Fruit fly (Drosophila melanogaster) whole organism, embryonic: ENCODE measurements around the gene Nepl21.
A peak's percentile ranks its signal among the peaks of the same experiment; 100 is the strongest.

Experiments
- ATbp ChIP-seq: fragments of 200-800 bp; sonication (Bioruptor generic); optimal IDR thresholded peaks from 2 replicates; lab custom pipeline; 2017; ENCODE audit warnings: missing biosample characterization, mild to moderate bottlenecking, missing genetic modification characterization, missing genetic modification reagents
- Antp ChIP-seq: fragments of 200-800 bp; sonication (Bioruptor generic); optimal IDR thresholded peaks from 3 replicates; lab custom pipeline; 2016; ENCODE audit warnings: missing biosample characterization, missing genetic modification characterization
- Asciz ChIP-seq: fragments of 200-800 bp; sonication (Bioruptor generic); optimal IDR thresholded peaks from 2 replicates; lab custom pipeline; 2017; ENCODE audit warnings: missing biosample characterization, mild to moderate bottlenecking, missing genetic modification characterization, missing genetic modification reagents
- Atf6 ChIP-seq: fragments of 200-800 bp; sonication (Bioruptor generic); IDR thresholded peaks from 2 replicates; pipeline ENCODE4 v1.3.6; 2022; ENCODE audit warnings: missing biosample characterization, missing genetic modification characterization
- B-H1 ChIP-seq: fragments of 200-800 bp; sonication (Bioruptor generic); IDR thresholded peaks from 3 replicates; pipeline ENCODE4 v1.3.6; 2022; ENCODE audit warnings: missing biosample characterization, missing genetic modification characterization
- CG1024 ChIP-seq: fragments of 200-800 bp; sonication (Bioruptor generic); IDR thresholded peaks from 2 replicates; pipeline ENCODE4 v1.3.6; 2022; ENCODE audit warnings: missing biosample characterization, missing genetic modification characterization
- CG11398 ChIP-seq: fragments of 200-800 bp; sonication (Bioruptor generic); optimal IDR thresholded peaks from 2 replicates; lab custom pipeline; 2016; ENCODE audit warnings: missing biosample characterization, missing genetic modification characterization
- CG12299 ChIP-seq: fragments of 200-800 bp; sonication (Bioruptor generic); optimal IDR thresholded peaks from 2 replicates; lab custom pipeline; 2018; ENCODE audit warnings: missing biosample characterization, mild to moderate bottlenecking, missing genetic modification characterization
- CG14965 ChIP-seq: fragments of 200-800 bp; sonication (Bioruptor generic); optimal IDR thresholded peaks from 2 replicates; lab custom pipeline; 2016; ENCODE audit warnings: missing biosample characterization, missing genetic modification characterization, borderline replicate concordance
- CG17612 ChIP-seq: fragments of 200-800 bp; sonication (Bioruptor generic); IDR thresholded peaks from 2 replicates; pipeline ENCODE4 v1.3.6; 2022; ENCODE audit warnings: missing biosample characterization, missing genetic modification characterization
- CG17829 ChIP-seq: fragments of 200-800 bp; optimal IDR thresholded peaks from 2 replicates; lab custom pipeline; 2019; ENCODE audit warnings: missing biosample characterization, mild to moderate bottlenecking, missing genetic modification characterization, moderate library complexity
- CG18476 ChIP-seq: fragments of 200-800 bp; sonication (Bioruptor generic); optimal IDR thresholded peaks from 2 replicates; lab custom pipeline; 2016; ENCODE audit warnings: missing biosample characterization, mild to moderate bottlenecking, missing genetic modification characterization
- CG2116 ChIP-seq: fragments of 200-800 bp; sonication (Bioruptor generic); optimal IDR thresholded peaks from 3 replicates; lab custom pipeline; 2018; ENCODE audit warnings: missing biosample characterization, mild to moderate bottlenecking, missing genetic modification characterization
- CG2202 ChIP-seq: fragments of 200-800 bp; sonication (Bioruptor generic); optimal IDR thresholded peaks from 2 replicates; lab custom pipeline; 2018; ENCODE audit warnings: missing biosample characterization, mild to moderate bottlenecking, missing genetic modification characterization
- CG31388 ChIP-seq: fragments of 200-800 bp; sonication (Bioruptor generic); optimal IDR thresholded peaks from 2 replicates; lab custom pipeline; 2016; ENCODE audit warnings: missing biosample characterization, missing genetic modification characterization
- CG33557 ChIP-seq: fragments of 200-800 bp; sonication (Bioruptor generic); optimal IDR thresholded peaks from 2 replicates; lab custom pipeline; 2019; ENCODE audit warnings: missing biosample characterization, mild to moderate bottlenecking, missing genetic modification characterization, moderate library complexity
- CG4854 ChIP-seq: fragments of 200-800 bp; sonication (Bioruptor generic); optimal IDR thresholded peaks from 2 replicates; lab custom pipeline; 2016; ENCODE audit warnings: missing biosample characterization, missing genetic modification characterization, inconsistent platforms
- CG7839 ChIP-seq: fragments of 200-800 bp; sonication (Bioruptor generic); optimal IDR thresholded peaks from 3 replicates; lab custom pipeline; 2018; ENCODE audit warnings: missing biosample characterization, mild to moderate bottlenecking, missing genetic modification characterization, moderate library complexity
- CG8359 ChIP-seq: fragments of 200-800 bp; sonication (Bioruptor generic); optimal IDR thresholded peaks from 2 replicates; lab custom pipeline; 2017; ENCODE audit warnings: missing biosample characterization, mild to moderate bottlenecking, missing genetic modification characterization, borderline replicate concordance
- CG8765 ChIP-seq: fragments of 200-800 bp; sonication (Bioruptor generic); IDR thresholded peaks from 2 replicates; pipeline ENCODE4 v1.3.6; 2022; ENCODE audit warnings: missing biosample characterization, missing genetic modification characterization
- Doc2 ChIP-seq: fragments of 200-800 bp; sonication (Bioruptor generic); IDR thresholded peaks from 2 replicates; pipeline ENCODE4 v1.3.6; 2022; ENCODE audit warnings: missing biosample characterization, missing genetic modification characterization
- E2f2 ChIP-seq: fragments of 200-800 bp; sonication (Bioruptor generic); IDR thresholded peaks from 2 replicates; pipeline ENCODE4 v1.3.6; 2022; ENCODE audit warnings: missing biosample characterization, missing genetic modification characterization
- HmgD ChIP-seq: fragments of 200-800 bp; sonication (Bioruptor generic); optimal IDR thresholded peaks from 3 replicates; lab custom pipeline; 2016; ENCODE audit warnings: missing biosample characterization, missing genetic modification characterization
- Hr51 ChIP-seq, 2 experiments: fragments of 200-800 bp; sonication (Bioruptor generic); optimal IDR thresholded peaks; 2 replicates in 1 of 2; 3 replicates in 1 of 2; lab custom pipeline; 2016 to 2018; ENCODE audit warnings: missing biosample characterization in 2 of 2, missing genetic modification characterization in 2 of 2, mild to moderate bottlenecking in 1 of 2, moderate library complexity in 1 of 2
- Lhr ChIP-seq: fragments of 200-800 bp; sonication (Bioruptor generic); optimal IDR thresholded peaks from 3 replicates; lab custom pipeline; 2017; ENCODE audit warnings: mild to moderate bottlenecking, missing biosample characterization, missing genetic modification reagents, missing genetic modification characterization
- MESR4 ChIP-seq: fragments of 200-800 bp; sonication (Bioruptor generic); optimal IDR thresholded peaks from 2 replicates; lab custom pipeline; 2018; ENCODE audit warnings: missing biosample characterization, mild to moderate bottlenecking, missing genetic modification characterization, moderate library complexity
- PHDP ChIP-seq: fragments of 200-800 bp; sonication (Bioruptor generic); optimal IDR thresholded peaks from 3 replicates; lab custom pipeline; 2018; ENCODE audit warnings: missing biosample characterization, mild to moderate bottlenecking, missing genetic modification characterization, moderate library complexity
- Ptx1 ChIP-seq: fragments of 200-800 bp; sonication (Bioruptor generic); IDR thresholded peaks from 2 replicates; pipeline ENCODE4 v1.3.6; 2022; ENCODE audit warnings: missing biosample characterization, missing genetic modification characterization
- ac ChIP-seq: fragments of 200-800 bp; sonication (Bioruptor generic); optimal IDR thresholded peaks from 3 replicates; lab custom pipeline; 2017; ENCODE audit warnings: missing biosample characterization, mild to moderate bottlenecking, missing genetic modification characterization
- az2 ChIP-seq: fragments of 200-800 bp; sonication (Bioruptor generic); optimal IDR thresholded peaks from 3 replicates; lab custom pipeline; 2016; ENCODE audit warnings: missing biosample characterization, missing genetic modification characterization
- br ChIP-seq: fragments of >200 bp; optimal IDR thresholded peaks from 2 replicates; lab custom pipeline; 2017
- cato ChIP-seq: fragments of 200-800 bp; sonication (Bioruptor generic); optimal IDR thresholded peaks from 2 replicates; lab custom pipeline; 2016; ENCODE audit warnings: missing biosample characterization, missing genetic modification characterization, borderline replicate concordance
- chinmo ChIP-seq: fragments of 200-800 bp; sonication (Bioruptor generic); IDR thresholded peaks from 4 replicates; pipeline ENCODE4 v1.3.6; 2022; ENCODE audit warnings: missing biosample characterization, missing genetic modification characterization; ENCODE audit not compliant: partially characterized antibody
- cwo ChIP-seq: fragments of 200-800 bp; sonication (Bioruptor generic); optimal IDR thresholded peaks from 3 replicates; lab custom pipeline; 2017; ENCODE audit warnings: missing biosample characterization, missing genetic modification characterization, mild to moderate bottlenecking, moderate library complexity, missing genetic modification reagents
- dan ChIP-seq: fragments of 200-800 bp; sonication (Bioruptor generic); IDR thresholded peaks from 2 replicates; pipeline ENCODE4 v1.3.6; 2022; ENCODE audit warnings: missing biosample characterization, missing genetic modification characterization
- dpn ChIP-seq, 2 experiments: fragments of 200-800 bp; sonication (Bioruptor generic); optimal IDR thresholded peaks; 3 replicates each; lab custom pipeline; 2016; ENCODE audit warnings: missing biosample characterization in 2 of 2, missing genetic modification characterization in 2 of 2
- fd64A ChIP-seq: fragments of 200-800 bp; sonication (Bioruptor generic); optimal IDR thresholded peaks from 3 replicates; lab custom pipeline; 2018; ENCODE audit warnings: missing biosample characterization, mild to moderate bottlenecking, missing genetic modification characterization
- gcm ChIP-seq: fragments of 200-800 bp; sonication (Bioruptor generic); optimal IDR thresholded peaks from 2 replicates; lab custom pipeline; 2019; ENCODE audit warnings: missing biosample characterization, mild to moderate bottlenecking, missing genetic modification characterization, moderate library complexity
- grn ChIP-seq: fragments of 200-800 bp; sonication (Bioruptor generic); optimal IDR thresholded peaks from 3 replicates; lab custom pipeline; 2017; ENCODE audit warnings: missing biosample characterization, missing genetic modification characterization
- insv ChIP-seq, 2 experiments: fragments of 200-800 bp; sonication (Bioruptor generic); optimal IDR thresholded peaks; 3 replicates each; lab custom pipeline; 2016 to 2018; ENCODE audit warnings: missing biosample characterization in 2 of 2, missing genetic modification characterization in 2 of 2
- luna ChIP-seq: fragments of 200-800 bp; sonication (Bioruptor generic); optimal IDR thresholded peaks from 2 replicates; lab custom pipeline; 2016; ENCODE audit warnings: missing biosample characterization, missing genetic modification characterization
- nerfin-1 ChIP-seq: fragments of 200-800 bp; sonication (Bioruptor generic); optimal IDR thresholded peaks from 3 replicates; lab custom pipeline; 2019; ENCODE audit warnings: missing biosample characterization, mild to moderate bottlenecking, missing genetic modification characterization, moderate library complexity
- otp ChIP-seq: fragments of 200-800 bp; sonication (Bioruptor generic); IDR thresholded peaks from 3 replicates; pipeline ENCODE4, ENCODE4 v1.3.6; 2022; ENCODE audit warnings: missing biosample characterization, missing genetic modification characterization
- pros ChIP-seq: fragments of 200-800 bp; sonication (Bioruptor generic); optimal IDR thresholded peaks from 3 replicates; lab custom pipeline; 2019; ENCODE audit warnings: missing biosample characterization, mild to moderate bottlenecking, missing genetic modification characterization, moderate library complexity
- repo ChIP-seq: fragments of 200-800 bp; sonication (Bioruptor generic); optimal IDR thresholded peaks from 2 replicates; lab custom pipeline; 2016; ENCODE audit warnings: missing biosample characterization, missing genetic modification characterization
- scrt ChIP-seq: fragments of 200-800 bp; sonication (Bioruptor generic); optimal IDR thresholded peaks from 2 replicates; lab custom pipeline; 2018; ENCODE audit warnings: missing biosample characterization, mild to moderate bottlenecking, missing genetic modification characterization, moderate library complexity
- sens-2 ChIP-seq: fragments of 200-800 bp; sonication (Bioruptor generic); IDR thresholded peaks from 2 replicates; pipeline ENCODE4 v1.3.6; 2022; ENCODE audit warnings: missing biosample characterization, missing genetic modification characterization
- sr ChIP-seq: fragments of 200-800 bp; sonication (Bioruptor generic); IDR thresholded peaks from 3 replicates; pipeline ENCODE4 v1.3.6; 2022; ENCODE audit warnings: missing biosample characterization, missing genetic modification characterization
- unc-4 ChIP-seq: fragments of 200-800 bp; sonication (Bioruptor generic); IDR thresholded peaks from 2 replicates; pipeline ENCODE4 v1.3.6; 2022; ENCODE audit warnings: missing biosample characterization, missing genetic modification characterization; ENCODE audit not compliant: partially characterized antibody
- zfh1 ChIP-seq: fragments of 200-800 bp; sonication (Bioruptor generic); IDR thresholded peaks from 3 replicates; pipeline ENCODE4 v1.3.6; 2022; ENCODE audit warnings: missing biosample characterization, missing genetic modification characterization

Gene Nepl21

dm6 chr3R:28859058-28859526, 24.4 kb upstream of the Nepl21 start, which contains the start of gene Inx3 (continued):
- TF ChIP-seq CG33557 (GFP tag; lab: Kevin White, UChicago) (peak; percentile 19), Antp (no peak), dan (GFP tag; lab: Robert Waterston, UW) (no peak), CG7839 (tag; lab: Kevin White, UChicago) (no peak), Hr51 (GFP tag; optimal IDR thresholded peaks at IDR 0.05; lab: Kevin White, UChicago) (peak in 1 of 2 experiments; percentile 1), insv (GFP tag; optimal IDR thresholded peaks at IDR 0.05; lab: Kevin White, UChicago) (peak in 1 of 2 experiments; percentile 59), CG8359 (GFP tag; lab: Kevin White, UChicago) (no peak), CG17829 (peak; percentile 35), zfh1 (GFP tag; lab: Robert Waterston, UW) (peak; percentile 56; the same call in 1 of the 3 replicates), Asciz (no peak), MESR4 (GFP tag; lab: Kevin White, UChicago) (peak; percentile 21), CG4854 (GFP tag; lab: Kevin White, UChicago) (no peak), sr (0 out of 3 replicates have a peak, but pooled peaks have one; percentile 42), CG18476 (GFP tag; lab: Kevin White, UChicago) (no peak), luna (GFP tag; lab: Kevin White, UChicago) (no peak), Ptx1 (GFP tag; lab: Robert Waterston, UW) (no peak), sens-2 (peak; percentile 76), scrt (GFP tag; lab: Kevin White, UChicago) (no peak), pros (GFP tag; lab: Kevin White, UChicago) (peak; percentile 69), B-H1 (no peak), fd64A (GFP tag; lab: Kevin White, UChicago) (no peak), CG31388 (GFP tag; lab: Kevin White, UChicago) (no peak), CG12299 (tag; lab: Kevin White, UChicago) (no peak), CG2116 (GFP tag; lab: Kevin White, UChicago) (no peak), Lhr (GFP tag; lab: Kevin White, UChicago) (no peak), repo (GFP tag; lab: Kevin White, UChicago) (peak; percentile 8), cwo (no peak), chinmo (GFP tag; lab: Robert Waterston, UW) (peak; percentile 72; the same call in 2 of the 4 replicates), PHDP (tag; lab: Kevin White, UChicago) (no peak), CG1024 (GFP tag; lab: Robert Waterston, UW) (0 out of 2 replicates have a peak, but pooled peaks have one; percentile 28), Atf6 (GFP tag; lab: Robert Waterston, UW) (no peak), CG2202 (tag; lab: Kevin White, UChicago) (peak; percentile 13), CG17612 (GFP tag; lab: Robert Waterston, UW) (no peak), dpn (GFP tag; optimal IDR thresholded peaks at IDR 0.05; lab: Kevin White, UChicago) (no peak), HmgD (no peak), ATbp (GFP tag; lab: Kevin White, UChicago) (no peak), otp (peak; percentile 67; the same call in 1 of the 3 replicates), unc-4 (GFP tag; lab: Robert Waterston, UW) (0 out of 2 replicates have a peak, but pooled peaks have one; percentile 14), br (no peak), CG14965 (GFP tag; lab: Kevin White, UChicago) (no peak), E2f2 (no peak), grn (GFP tag; lab: Kevin White, UChicago) (peak; percentile 47), CG8765 (GFP tag; lab: Robert Waterston, UW) (0 out of 2 replicates have a peak, but pooled peaks have one; percentile 17), Doc2 (GFP tag; lab: Robert Waterston, UW) (no peak), az2 (GFP tag; lab: Kevin White, UChicago) (no peak), CG11398 (GFP tag; lab: Kevin White, UChicago) (peak; percentile 15), cato (GFP tag; lab: Kevin White, UChicago) (no peak), nerfin-1 (tag; lab: Kevin White, UChicago) (peak; percentile 10), gcm (GFP tag; lab: Kevin White, UChicago) (peak; percentile 60), ac (GFP tag; lab: Kevin White, UChicago) (peak; percentile 46)
